Fruit fly (Drosophila melanogaster): ENCODE results near the gene CG31642.

CG31642 gene

dm6 chr2L:6088371-6089365, 29.6 kb upstream of the CG31642 start (continued):
- TF ChIP-seq caup (GFP tag; optimal IDR thresholded peaks at IDR 0.05; ENCODE audit: severe bottlenecking) (peak; percentile 35), CG5180 (GFP tag; optimal IDR thresholded peaks at IDR 0.05) (peak; percentile 65), nau (GFP tag; optimal IDR thresholded peaks at IDR 0.05) (no peak), mam (GFP tag; optimal IDR thresholded peaks at IDR 0.05) (peak; percentile 40), Med (GFP tag) (peak; percentile 97), CG13424 (tag; optimal IDR thresholded peaks at IDR 0.05) (no peak), CG13775 (GFP tag; optimal IDR thresholded peaks at IDR 0.05) (peak; percentile 18), dysf (GFP tag; IDR thresholded peaks at IDR 0.05) (no peak), CG15073 (GFP tag; optimal IDR thresholded peaks at IDR 0.05) (no peak), Camta (GFP tag; optimal IDR thresholded peaks at IDR 0.05) (no peak), Hey (tag; optimal IDR thresholded peaks at IDR 0.05) (peak; percentile 96), D19A (tag; optimal IDR thresholded peaks at IDR 0.05) (no peak), pzg (GFP tag; optimal IDR thresholded peaks at IDR 0.05) (no peak), ro (GFP tag; IDR thresholded peaks at IDR 0.05) (no peak), CG2199 (GFP tag; IDR thresholded peaks at IDR 0.05) (peak; percentile 95; the same call in 2 of the 3 replicates), CG10565 (GFP tag; optimal IDR thresholded peaks at IDR 0.05) (no peak), Hsf (GFP tag; optimal IDR thresholded peaks at IDR 0.05) (no peak), pita (GFP tag; optimal IDR thresholded peaks at IDR 0.05) (no peak), org-1 (GFP tag; optimal IDR thresholded peaks at IDR 0.05) (peak; percentile 44), CHES-1-like (GFP tag; optimal IDR thresholded peaks at IDR 0.05) (no peak), CG14050 (GFP tag; IDR thresholded peaks at IDR 0.05) (no peak; the same call in 2 of the 3 replicates), inv (GFP tag; IDR thresholded peaks at IDR 0.05; ENCODE audit: partially characterized antibody) (no peak), CG4360 (GFP tag; IDR thresholded peaks at IDR 0.05) (peak; percentile 93), Lim3 (GFP tag; IDR thresholded peaks at IDR 0.05) (no peak), Nf-YB (GFP tag; optimal IDR thresholded peaks at IDR 0.05) (no peak), Sox102F (GFP tag; optimal IDR thresholded peaks at IDR 0.05) (no peak), Atf3 (GFP tag; optimal IDR thresholded peaks at IDR 0.05) (peak; percentile 11), bsh (GFP tag; optimal IDR thresholded peaks at IDR 0.05) (peak in 1 of 2 experiments; percentile 13), chinmo (GFP tag; IDR thresholded peaks at IDR 0.05; ENCODE audit: partially characterized antibody) (peak; percentile 100), Adf1 (GFP tag; IDR thresholded peaks at IDR 0.05) (peak; percentile 99), CG4854 (GFP tag; optimal IDR thresholded peaks at IDR 0.05) (no peak), mirr (GFP tag; optimal IDR thresholded peaks at IDR 0.05) (peak; percentile 94), maf-S (GFP tag; optimal IDR thresholded peaks at IDR 0.05) (no peak), pb (GFP tag; optimal IDR thresholded peaks at IDR 0.05) (peak; percentile 11), bcd (GFP tag; optimal IDR thresholded peaks at IDR 0.05) (peak; percentile 24), CG4424 (GFP tag; optimal IDR thresholded peaks at IDR 0.05) (no peak), CrebB (tag; optimal IDR thresholded peaks at IDR 0.05) (peak; percentile 62), B-H2 (GFP tag; optimal IDR thresholded peaks at IDR 0.05) (peak; percentile 60), fd3F (GFP tag; optimal IDR thresholded peaks at IDR 0.05) (peak; percentile 3), Dref (GFP tag; IDR thresholded peaks at IDR 0.05) (no peak), CG11695 (GFP tag; IDR thresholded peaks at IDR 0.05) (peak; percentile 53; the same call in 1 of the 3 replicates), CG14014 (GFP tag; IDR thresholded peaks at IDR 0.05) (no peak), amos (GFP tag; IDR thresholded peaks at IDR 0.05; ENCODE audit: partially characterized antibody) (peak; percentile 42; the same call in 1 of the 2 replicates), fru (optimal IDR thresholded peaks at IDR 0.05) (peak; percentile 66), CG8089 (GFP tag; optimal IDR thresholded peaks at IDR 0.05) (no peak), lilli (GFP tag; optimal IDR thresholded peaks at IDR 0.05) (peak; percentile 38), Gsc (GFP tag; IDR thresholded peaks at IDR 0.05) (no peak), NK7.1 (GFP tag; optimal IDR thresholded peaks at IDR 0.05) (no peak), gro (GFP tag; optimal IDR thresholded peaks at IDR 0.05) (peak; percentile 55)

Data from whole organism, embryonic.